Fruit fly (Drosophila melanogaster) whole organism, prepupa: Measurements from ENCODE around the gene CG12680.

ENCODE experiments used
- CG10631 ChIP-seq: fragments of 200-800 bp; sonication (Bioruptor generic); optimal IDR thresholded peaks from 2 replicates; lab custom pipeline; 2016; ENCODE audit warnings: missing biosample characterization, missing genetic modification characterization
- CG10669 ChIP-seq: fragments of 200-800 bp; sonication (Bioruptor generic); optimal IDR thresholded peaks from 3 replicates; lab custom pipeline; 2018; ENCODE audit warnings: missing biosample characterization, mild to moderate bottlenecking, missing genetic modification characterization, moderate library complexity
- CG11294 ChIP-seq: fragments of 200-800 bp; sonication (Bioruptor generic); IDR thresholded peaks from 2 replicates; pipeline ENCODE4 v1.3.6; 2022; ENCODE audit warnings: missing biosample characterization, missing genetic modification characterization
- CG11762 ChIP-seq: fragments of 200-800 bp; sonication (Bioruptor generic); optimal IDR thresholded peaks from 3 replicates; lab custom pipeline; 2016; ENCODE audit warnings: missing biosample characterization, missing genetic modification characterization; ENCODE audit not compliant: insufficient read depth
- CG11902 ChIP-seq: fragments of 200-800 bp; sonication (Bioruptor generic); optimal IDR thresholded peaks from 3 replicates; lab custom pipeline; 2016; ENCODE audit warnings: missing biosample characterization, missing genetic modification characterization
- CG15336 ChIP-seq: fragments of 200-800 bp; sonication (Bioruptor generic); IDR thresholded peaks from 2 replicates; pipeline ENCODE4 v1.3.6; 2022; ENCODE audit warnings: missing biosample characterization, missing genetic modification characterization
- CG1621 ChIP-seq: fragments of 200-800 bp; sonication (Bioruptor generic); optimal IDR thresholded peaks from 3 replicates; lab custom pipeline; 2018; ENCODE audit warnings: missing biosample characterization, mild to moderate bottlenecking, missing genetic modification characterization
- CG16779 ChIP-seq: fragments of 200-800 bp; sonication (Bioruptor generic); optimal IDR thresholded peaks from 3 replicates; lab custom pipeline; 2017; ENCODE audit warnings: missing biosample characterization, mild to moderate bottlenecking, missing genetic modification characterization
- CG3032 ChIP-seq: fragments of 200-800 bp; optimal IDR thresholded peaks from 2 replicates; lab custom pipeline; 2019; ENCODE audit warnings: missing biosample characterization, mild to moderate bottlenecking, missing genetic modification characterization, moderate library complexity
- CG31627 ChIP-seq: fragments of 200-800 bp; sonication (Bioruptor generic); optimal IDR thresholded peaks from 3 replicates; lab custom pipeline; 2016; ENCODE audit warnings: missing biosample characterization, missing genetic modification characterization
- CG32006 ChIP-seq: fragments of 200-800 bp; sonication (Bioruptor generic); optimal IDR thresholded peaks from 3 replicates; lab custom pipeline; 2017; ENCODE audit warnings: missing biosample characterization, mild to moderate bottlenecking, missing genetic modification characterization
- CG4318 ChIP-seq: fragments of 200-800 bp; sonication (Bioruptor generic); optimal IDR thresholded peaks from 3 replicates; lab custom pipeline; 2017; ENCODE audit warnings: missing biosample characterization, mild to moderate bottlenecking, missing genetic modification characterization
- CG6163 ChIP-seq: fragments of 200-800 bp; sonication (Bioruptor generic); IDR thresholded peaks from 3 replicates; pipeline ENCODE4 v1.3.6; 2022; ENCODE audit warnings: missing biosample characterization, missing genetic modification characterization
- CG6276 ChIP-seq: fragments of 200-800 bp; sonication (Bioruptor generic); optimal IDR thresholded peaks from 2 replicates; lab custom pipeline; 2017; ENCODE audit warnings: missing biosample characterization, mild to moderate bottlenecking, missing genetic modification characterization
- CG6792 ChIP-seq: fragments of 200-800 bp; sonication (Bioruptor generic); optimal IDR thresholded peaks from 3 replicates; lab custom pipeline; 2016; ENCODE audit warnings: missing biosample characterization, missing genetic modification characterization
- CG6808 ChIP-seq: fragments of 200-800 bp; sonication (Bioruptor generic); optimal IDR thresholded peaks from 3 replicates; lab custom pipeline; 2017; ENCODE audit warnings: missing biosample characterization, missing genetic modification characterization, mild to moderate bottlenecking, moderate library complexity, missing genetic modification reagents
- CG7368 ChIP-seq: fragments of 200-800 bp; sonication (Bioruptor generic); optimal IDR thresholded peaks from 3 replicates; lab custom pipeline; 2016; ENCODE audit warnings: missing biosample characterization, missing genetic modification characterization
- CG8119 ChIP-seq: fragments of 200-800 bp; sonication (Bioruptor generic); IDR thresholded peaks from 3 replicates; pipeline ENCODE4 v1.3.6; 2022; ENCODE audit warnings: missing biosample characterization, missing genetic modification characterization
- CG8319 ChIP-seq: fragments of 200-800 bp; sonication (Bioruptor generic); optimal IDR thresholded peaks from 3 replicates; lab custom pipeline; 2016; ENCODE audit warnings: missing biosample characterization, missing genetic modification characterization
- CG8632 ChIP-seq: fragments of 200-800 bp; sonication (Bioruptor generic); optimal IDR thresholded peaks from 3 replicates; lab custom pipeline; 2016; ENCODE audit warnings: missing biosample characterization, missing genetic modification characterization
- CG9139 ChIP-seq: fragments of 200-800 bp; sonication (Bioruptor generic); optimal IDR thresholded peaks from 3 replicates; lab custom pipeline; 2017; ENCODE audit warnings: missing biosample characterization, mild to moderate bottlenecking, missing genetic modification characterization
- Eip78C ChIP-seq: fragments of 200-800 bp; sonication (Bioruptor generic); peaks from one replicate; lab custom pipeline; 2016; ENCODE audit warnings: missing biosample characterization, missing genetic modification characterization
- Eip93F ChIP-seq: fragments of 200-800 bp; sonication (Bioruptor generic); optimal IDR thresholded peaks from 2 replicates; lab custom pipeline; 2016; ENCODE audit warnings: missing biosample characterization, mild to moderate bottlenecking, missing genetic modification characterization
- Ets21C ChIP-seq: fragments of 200-800 bp; sonication (Bioruptor generic); optimal IDR thresholded peaks from 3 replicates; lab custom pipeline; 2016; ENCODE audit warnings: missing biosample characterization, missing genetic modification characterization
- Ets96B ChIP-seq: fragments of 200-800 bp; optimal IDR thresholded peaks from 2 replicates; lab custom pipeline; 2019; ENCODE audit warnings: missing biosample characterization, mild to moderate bottlenecking, missing genetic modification characterization, moderate library complexity
- Gug ChIP-seq: fragments of 200-800 bp; sonication (Bioruptor generic); IDR thresholded peaks from 2 replicates; pipeline ENCODE4 v1.3.6; 2022; ENCODE audit warnings: missing biosample characterization, missing genetic modification characterization
- Hr38 ChIP-seq: sonication (Bioruptor generic); optimal IDR thresholded peaks from 2 replicates; lab custom pipeline; 2016; ENCODE audit warnings: missing biosample characterization, missing genetic modification characterization
- Hr39 ChIP-seq: fragments of 200-800 bp; sonication (Bioruptor generic); optimal IDR thresholded peaks from 2 replicates; lab custom pipeline; 2016; ENCODE audit warnings: missing biosample characterization, missing genetic modification characterization
- Hr4 ChIP-seq: fragments of 200-800 bp; sonication (Bioruptor generic); optimal IDR thresholded peaks from 3 replicates; lab custom pipeline; 2016; ENCODE audit warnings: missing biosample characterization, missing genetic modification characterization
- Lpt ChIP-seq: fragments of 200-800 bp; sonication (Bioruptor generic); optimal IDR thresholded peaks from 3 replicates; lab custom pipeline; 2016; ENCODE audit warnings: missing biosample characterization, missing genetic modification characterization
- Met ChIP-seq: fragments of 200-800 bp; sonication (Bioruptor generic); optimal IDR thresholded peaks from 3 replicates; lab custom pipeline; 2016; ENCODE audit warnings: missing biosample characterization, missing genetic modification characterization
- OdsH ChIP-seq: fragments of 200-800 bp; sonication (Bioruptor generic); optimal IDR thresholded peaks from 3 replicates; lab custom pipeline; 2016; ENCODE audit warnings: missing biosample characterization, missing genetic modification characterization
- Smox ChIP-seq: fragments of 200-800 bp; sonication (Bioruptor generic); optimal IDR thresholded peaks from 3 replicates; lab custom pipeline; 2016; ENCODE audit warnings: missing biosample characterization, missing genetic modification characterization
- Sox102F ChIP-seq: fragments of 200-800 bp; sonication (Bioruptor generic); optimal IDR thresholded peaks from 2 replicates; lab custom pipeline; 2016; ENCODE audit warnings: missing biosample characterization, mild to moderate bottlenecking, missing genetic modification characterization
- Sox15 ChIP-seq: fragments of 200-800 bp; sonication (Bioruptor generic); optimal IDR thresholded peaks from 3 replicates; lab custom pipeline; 2016; ENCODE audit warnings: missing biosample characterization, missing genetic modification characterization
- achi ChIP-seq: fragments of 200-800 bp; sonication (Bioruptor generic); optimal IDR thresholded peaks from 3 replicates; lab custom pipeline; 2016; ENCODE audit warnings: missing biosample characterization, missing genetic modification characterization
- acj6 ChIP-seq: fragments of 200-800 bp; sonication (Bioruptor generic); optimal IDR thresholded peaks from 3 replicates; lab custom pipeline; 2016; ENCODE audit warnings: missing biosample characterization, missing genetic modification characterization
- cyc ChIP-seq: fragments of 200-800 bp; sonication (Bioruptor generic); optimal IDR thresholded peaks from 3 replicates; lab custom pipeline; 2016; ENCODE audit warnings: missing biosample characterization, missing genetic modification characterization
- dac ChIP-seq: fragments of 200-800 bp; sonication (Bioruptor generic); optimal IDR thresholded peaks from 2 replicates; lab custom pipeline; 2017; ENCODE audit warnings: missing biosample characterization, mild to moderate bottlenecking, missing genetic modification characterization
- dsx ChIP-seq: fragments of 200-800 bp; optimal IDR thresholded peaks from 3 replicates; lab custom pipeline; 2019; ENCODE audit warnings: missing biosample characterization, mild to moderate bottlenecking, missing genetic modification characterization, moderate library complexity; ENCODE audit not compliant: poor library complexity, severe bottlenecking
- fd59A ChIP-seq: fragments of 200-800 bp; sonication (Bioruptor generic); optimal IDR thresholded peaks from 2 replicates; lab custom pipeline; 2017; ENCODE audit warnings: missing biosample characterization, mild to moderate bottlenecking, missing genetic modification characterization, missing genetic modification reagents
- lz ChIP-seq: fragments of 200-800 bp; sonication (Bioruptor generic); optimal IDR thresholded peaks from 3 replicates; lab custom pipeline; 2016; ENCODE audit warnings: missing biosample characterization, missing genetic modification characterization
- net ChIP-seq: fragments of 200-800 bp; sonication (Bioruptor generic); optimal IDR thresholded peaks from 3 replicates; lab custom pipeline; 2016; ENCODE audit warnings: missing biosample characterization, missing genetic modification characterization
- pdm3 ChIP-seq: fragments of 200-800 bp; sonication (Bioruptor generic); optimal IDR thresholded peaks from 3 replicates; lab custom pipeline; 2016; ENCODE audit warnings: missing biosample characterization, missing genetic modification characterization
- salr ChIP-seq, 2 experiments: fragments of 200-800 bp; sonication (Bioruptor generic); optimal IDR thresholded peaks; 3 replicates each; lab custom pipeline; 2016 to 2018; ENCODE audit warnings: missing biosample characterization in 2 of 2, missing genetic modification characterization in 2 of 2, mild to moderate bottlenecking in 1 of 2
- spab ChIP-seq: fragments of 200-800 bp; sonication (Bioruptor generic); optimal IDR thresholded peaks from 2 replicates; lab custom pipeline; 2017; ENCODE audit warnings: missing biosample characterization, mild to moderate bottlenecking, missing genetic modification characterization, missing genetic modification reagents
- ss ChIP-seq, 2 experiments: fragments of 200-800 bp; sonication (Bioruptor generic); optimal IDR thresholded peaks; 2 replicates in 1 of 2; 3 replicates in 1 of 2; lab custom pipeline; 2017 to 2018; ENCODE audit warnings: mild to moderate bottlenecking in 2 of 2, missing biosample characterization in 2 of 2, missing genetic modification characterization in 2 of 2, moderate library complexity in 1 of 2
- svp ChIP-seq: fragments of 200-800 bp; sonication (Bioruptor generic); peaks from one replicate; lab custom pipeline; 2016; ENCODE audit warnings: missing biosample characterization, missing genetic modification characterization
- topi ChIP-seq: fragments of 200-800 bp; sonication (Bioruptor generic); optimal IDR thresholded peaks from 3 replicates; lab custom pipeline; 2016; ENCODE audit warnings: missing biosample characterization, missing genetic modification characterization
- vri ChIP-seq: fragments of 200-800 bp; sonication (Bioruptor generic); optimal IDR thresholded peaks from 3 replicates; lab custom pipeline; 2016; ENCODE audit warnings: missing biosample characterization, mild to moderate bottlenecking, missing genetic modification characterization

CG12680 gene

DNA sequence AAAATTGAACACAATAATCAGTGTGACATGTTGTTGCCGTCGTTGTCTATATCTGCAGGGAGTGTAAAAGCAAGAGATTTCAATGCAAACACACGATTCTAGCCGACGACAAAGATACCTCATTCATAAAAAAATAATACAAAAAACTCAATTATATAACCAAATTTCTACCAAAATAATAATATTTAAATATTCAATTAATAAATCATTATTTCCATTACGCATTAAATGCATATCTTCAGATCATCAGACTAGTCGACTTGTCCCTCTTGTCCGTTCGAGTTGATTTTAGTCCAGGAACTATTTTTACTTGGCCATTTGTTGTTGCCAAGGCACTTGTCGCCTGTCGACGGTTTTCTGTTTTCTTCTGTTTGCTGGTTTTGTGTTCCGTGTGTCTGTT is 22.8 kb downstream of the CG12680 start (continued):
- TF ChIP-seq CG31627, result no peak
- TF ChIP-seq Smox (GFP tag; lab: Kevin White, UChicago), result no peak
- peak; percentile 48 for TF ChIP-seq CG8632
- no peak for TF ChIP-seq Sox15
- TF ChIP-seq vri (GFP tag; lab: Kevin White, UChicago), result no peak
- TF ChIP-seq Sox102F (GFP tag; lab: Kevin White, UChicago), result no peak
- TF ChIP-seq CG11294 (GFP tag; lab: Robert Waterston, UW), result no peak
- TF ChIP-seq CG11902 (GFP tag; lab: Kevin White, UChicago), result no peak
- peak; percentile 88 for TF ChIP-seq Eip78C (GFP tag; lab: Kevin White, UChicago)
- peak; percentile 37 for TF ChIP-seq pdm3
- peak; percentile 74 for TF ChIP-seq CG3032 (tag; lab: Kevin White, UChicago)
- TF ChIP-seq Gug (GFP tag; lab: Robert Waterston, UW), result no peak; the same call in 1 of the 2 replicates
- peak; percentile 25; the same call in 1 of the 3 replicates for TF ChIP-seq CG6163
- TF ChIP-seq CG16779, result no peak
- peak; percentile 29 for TF ChIP-seq CG6792 (GFP tag; lab: Kevin White, UChicago)
- peak; percentile 61 for TF ChIP-seq spab (GFP tag; lab: Kevin White, UChicago)
- peak; percentile 49 for TF ChIP-seq CG1621 (tag; lab: Kevin White, UChicago)
- TF ChIP-seq CG11762 (GFP tag; lab: Kevin White, UChicago), result peak; percentile 18
- TF ChIP-seq CG6808 (GFP tag; lab: Kevin White, UChicago), result peak; percentile 64
- TF ChIP-seq acj6, result peak; percentile 68
- TF ChIP-seq CG7368 (GFP tag; lab: Kevin White, UChicago), result no peak
- TF ChIP-seq Ets21C, result no peak
- peak; percentile 75 for TF ChIP-seq CG10631
- peak; percentile 16 to 41 for TF ChIP-seq salr (GFP tag; optimal IDR thresholded peaks at IDR 0.05; lab: Kevin White, UChicago)
- peak; percentile 30 for TF ChIP-seq CG9139 (GFP tag; lab: Kevin White, UChicago)
- peak; percentile 54 to 60 for TF ChIP-seq ss (GFP tag; optimal IDR thresholded peaks at IDR 0.05; lab: Kevin White, UChicago)
- TF ChIP-seq CG8319 (GFP tag; lab: Kevin White, UChicago), result no peak
- no peak for TF ChIP-seq dac
- no peak for TF ChIP-seq CG4318
- peak; percentile 38 for TF ChIP-seq Hr4 (GFP tag; lab: Kevin White, UChicago)
- TF ChIP-seq CG10669 (GFP tag; lab: Kevin White, UChicago), result peak; percentile 74
- no peak for TF ChIP-seq lz (GFP tag; lab: Kevin White, UChicago)
- peak; percentile 67 for TF ChIP-seq fd59A (GFP tag; lab: Kevin White, UChicago)
- TF ChIP-seq cyc, result no peak

- TF ChIP-seq Gug (GFP tag; lab: Robert Waterston, UW) (no peak), topi (GFP tag; lab: Kevin White, UChicago) (peak; percentile 84), Hr38 (GFP tag; lab: Kevin White, UChicago) (no peak), Eip93F (GFP tag; lab: Kevin White, UChicago) (peak; percentile 65), CG7368 (GFP tag; lab: Kevin White, UChicago) (no peak), achi (GFP tag; lab: Kevin White, UChicago) (peak; percentile 43), CG6276 (GFP tag; lab: Kevin White, UChicago) (no peak), Ets21C (peak; percentile 61), dsx (GFP tag; lab: Kevin White, UChicago) (no peak), Eip78C (GFP tag; lab: Kevin White, UChicago) (peak; percentile 83), svp (GFP tag; lab: Kevin White, UChicago) (peak; percentile 88), net (no peak), pdm3 (peak; percentile 43), Ets96B (tag; lab: Kevin White, UChicago) (no peak), CG15336 (GFP tag; lab: Robert Waterston, UW) (no peak), Hr4 (GFP tag; lab: Kevin White, UChicago) (peak; percentile 9), Met (peak; percentile 80), CG8632 (peak; percentile 25), ss (GFP tag; optimal IDR thresholded peaks at IDR 0.05; lab: Kevin White, UChicago) (no peak), CG4318 (no peak), OdsH (peak; percentile 46), CG8119 (GFP tag; lab: Robert Waterston, UW) (peak; percentile 21; the same call in 1 of the 3 replicates), CG32006 (GFP tag; lab: Kevin White, UChicago) (peak; percentile 21), CG31627 (peak; percentile 68), cyc (peak; percentile 68), CG6808 (GFP tag; lab: Kevin White, UChicago) (peak; percentile 10), CG1621 (tag; lab: Kevin White, UChicago) (no peak), CG11762 (GFP tag; lab: Kevin White, UChicago) (no peak), Hr39 (GFP tag; lab: Kevin White, UChicago) (peak; percentile 66), CG8319 (GFP tag; lab: Kevin White, UChicago) (peak; percentile 27), Lpt (no peak)
These were observed 28.0 kb downstream of the CG12680 start for dm6 chrX:5025283-5025682.
